Worm (Caenorhabditis elegans) whole organism, L1 larva: ENCODE measurements around the gene fbxa-95.

Source experiments
- aly-2 ChIP-seq: fragments of 150-350 bp; optimal IDR thresholded peaks from 2 replicates; lab custom pipeline; 2014; ENCODE audit warnings: missing biosample characterization, missing genetic modification characterization
- blmp-1 ChIP-seq: fragments of 150-350 bp; optimal IDR thresholded peaks from 2 replicates; lab custom pipeline; 2014; ENCODE audit warnings: missing biosample characterization, missing genetic modification characterization
- ceh-82 ChIP-seq, 3 experiments: fragments of 150-350 bp in 1 of 3; sonication (generic microtip) in 2 of 3; optimal IDR thresholded peaks; 2 replicates each; lab custom pipeline; 2014 to 2017; ENCODE audit warnings: missing biosample characterization in 3 of 3, missing genetic modification characterization in 3 of 3
- ceh-90 ChIP-seq: sonication (generic microtip); optimal IDR thresholded peaks from 2 replicates; lab custom pipeline; 2016; ENCODE audit warnings: missing genetic modification characterization, missing compliant biosample characterization
- ces-1 ChIP-seq: fragments of 150-350 bp; optimal IDR thresholded peaks from 2 replicates; lab custom pipeline; 2014; ENCODE audit warnings: missing biosample characterization, missing genetic modification reagents, missing genetic modification characterization
- dpl-1 ChIP-seq, 3 experiments: fragments of 150-350 bp in 2 of 3; sonication (generic microtip) in 1 of 3; optimal IDR thresholded peaks; 2 replicates each; lab custom pipeline; 2014 to 2017; ENCODE audit warnings: missing biosample characterization in 3 of 3, missing genetic modification characterization in 3 of 3, missing genetic modification reagents in 3 of 3
- efl-1 ChIP-seq, 4 experiments: fragments of 150-350 bp; optimal IDR thresholded peaks in 3 of 4; peaks in 1 of 4; 1 replicate in 1 of 4; 2 replicates in 3 of 4; lab custom pipeline; 2014; ENCODE audit warnings: missing biosample characterization in 2 of 4, missing genetic modification characterization in 2 of 4, missing genetic modification reagents in 2 of 4
- efl-3 ChIP-seq: fragments of 200-800 bp; sonication (Bioruptor generic); optimal IDR thresholded peaks from 2 replicates; lab custom pipeline; 2018; ENCODE audit warnings: mild to moderate bottlenecking, missing genetic modification characterization, missing compliant biosample characterization
- elt-2 ChIP-seq: sonication (generic microtip); optimal IDR thresholded peaks from 2 replicates; lab custom pipeline; 2016; ENCODE audit warnings: missing genetic modification characterization, mild to moderate bottlenecking, inconsistent platforms, missing compliant biosample characterization, missing genetic modification reagents
- elt-3 ChIP-seq, 6 experiments: fragments of 150-350 bp in 1 of 6; sonication (generic microtip); optimal IDR thresholded peaks; 2 replicates each; lab custom pipeline; 2017 to 2018; ENCODE audit warnings: missing biosample characterization in 6 of 6, missing genetic modification characterization in 6 of 6, inconsistent platforms in 1 of 6
- ets-5 ChIP-seq: fragments of 200-800 bp; sonication (Bioruptor generic); IDR thresholded peaks from 2 replicates; pipeline ENCODE4 v1.3.6; 2022; ENCODE audit warnings: missing genetic modification characterization, missing compliant biosample characterization
- fkh-10 ChIP-seq: sonication (generic microtip); optimal IDR thresholded peaks from 2 replicates; lab custom pipeline; 2017; ENCODE audit warnings: missing biosample characterization, missing genetic modification reagents, missing genetic modification characterization
- fkh-4 ChIP-seq: sonication (generic microtip); optimal IDR thresholded peaks from 2 replicates; lab custom pipeline; 2016; ENCODE audit warnings: missing compliant biosample characterization, missing genetic modification characterization, borderline replicate concordance
- grh-1 ChIP-seq: fragments of 200-800 bp; sonication (Bioruptor generic); IDR thresholded peaks from 2 replicates; pipeline ENCODE4 v1.3.6; 2022; ENCODE audit warnings: missing genetic modification reagents, missing genetic modification characterization, missing compliant biosample characterization
- hlh-4 ChIP-seq: sonication (generic microtip); optimal IDR thresholded peaks from 2 replicates; lab custom pipeline; 2016; ENCODE audit warnings: mild to moderate bottlenecking, missing genetic modification characterization, missing compliant biosample characterization
- lin-13 ChIP-seq: fragments of 150-350 bp; optimal IDR thresholded peaks from 2 replicates; lab custom pipeline; 2014; ENCODE audit warnings: missing biosample characterization, missing genetic modification reagents, missing genetic modification characterization
- lin-14 ChIP-seq: fragments of 200-800 bp; sonication (Bioruptor generic); optimal IDR thresholded peaks from 2 replicates; lab custom pipeline; 2018; ENCODE audit warnings: mild to moderate bottlenecking, missing genetic modification characterization, moderate library complexity, missing compliant biosample characterization
- lin-39 ChIP-seq: fragments of 150-350 bp; optimal IDR thresholded peaks from 2 replicates; lab custom pipeline; 2014; ENCODE audit warnings: missing biosample characterization, missing genetic modification reagents, missing genetic modification characterization
- lsy-2 ChIP-seq, 2 experiments: fragments of 150-350 bp; optimal IDR thresholded peaks; 2 replicates each; lab custom pipeline; 2014; ENCODE audit warnings: missing biosample characterization in 2 of 2, missing genetic modification characterization in 2 of 2
- mef-2 ChIP-seq: fragments of 150-350 bp; optimal IDR thresholded peaks from 2 replicates; lab custom pipeline; 2014; ENCODE audit warnings: missing biosample characterization, missing genetic modification characterization
- nhr-11 ChIP-seq: fragments of 150-350 bp; optimal IDR thresholded peaks from 2 replicates; lab custom pipeline; 2014; ENCODE audit warnings: missing biosample characterization, missing genetic modification characterization
- nhr-19 ChIP-seq: fragments of 200-800 bp; sonication (Bioruptor generic); conservative IDR thresholded peaks from 2 replicates; pipeline ENCODE4 v1.3.6; 2022; ENCODE audit warnings: missing genetic modification characterization, missing compliant biosample characterization
- nhr-20 ChIP-seq: sonication (generic microtip); optimal IDR thresholded peaks from 2 replicates; lab custom pipeline; 2016; ENCODE audit warnings: mild to moderate bottlenecking, missing genetic modification characterization, missing compliant biosample characterization
- nhr-237 ChIP-seq: fragments of 150-350 bp; optimal IDR thresholded peaks from 2 replicates; lab custom pipeline; 2014; ENCODE audit warnings: missing biosample characterization, missing genetic modification characterization
- nhr-47 ChIP-seq: sonication (generic microtip); optimal IDR thresholded peaks from 2 replicates; lab custom pipeline; 2016; ENCODE audit warnings: mild to moderate bottlenecking, missing genetic modification characterization, moderate library complexity, missing compliant biosample characterization
- nhr-71 ChIP-seq: sonication (generic microtip); optimal IDR thresholded peaks from 2 replicates; lab custom pipeline; 2016; ENCODE audit warnings: mild to moderate bottlenecking, missing genetic modification characterization, moderate library complexity, missing compliant biosample characterization
- nhr-76 ChIP-seq: sonication (generic microtip); optimal IDR thresholded peaks from 2 replicates; lab custom pipeline; 2017; ENCODE audit warnings: missing biosample characterization, missing genetic modification characterization
- nhr-84 ChIP-seq: sonication (generic microtip); optimal IDR thresholded peaks from 2 replicates; lab custom pipeline; 2017; ENCODE audit warnings: missing biosample characterization, missing genetic modification characterization
- nhr-85 ChIP-seq: sonication (generic microtip); peaks from one replicate; lab custom pipeline; 2016; ENCODE audit warnings: missing genetic modification characterization, inconsistent platforms, missing compliant biosample characterization
- pax-3 ChIP-seq: fragments of 200-800 bp; sonication (Bioruptor generic); optimal IDR thresholded peaks from 2 replicates; lab custom pipeline; 2018; ENCODE audit warnings: mild to moderate bottlenecking, missing genetic modification characterization, moderate library complexity, missing compliant biosample characterization
- rnt-1 ChIP-seq: sonication (generic microtip); optimal IDR thresholded peaks from 2 replicates; lab custom pipeline; 2016; ENCODE audit warnings: mild to moderate bottlenecking, missing genetic modification characterization, moderate library complexity, missing compliant biosample characterization
- skn-1 ChIP-seq: fragments of 150-350 bp; optimal IDR thresholded peaks from 2 replicates; lab custom pipeline; 2014; ENCODE audit warnings: missing biosample characterization, missing genetic modification characterization
- snu-23 ChIP-seq: sonication (generic microtip); optimal IDR thresholded peaks from 2 replicates; lab custom pipeline; 2016; ENCODE audit warnings: missing genetic modification characterization, missing compliant biosample characterization
- sox-4 ChIP-seq: sonication (generic microtip); optimal IDR thresholded peaks from 2 replicates; lab custom pipeline; 2016; ENCODE audit warnings: missing genetic modification characterization, missing compliant biosample characterization
- sptf-1 ChIP-seq: fragments of 150-350 bp; optimal IDR thresholded peaks from 2 replicates; lab custom pipeline; 2014; ENCODE audit warnings: missing biosample characterization, missing genetic modification characterization
- swsn-7 ChIP-seq: sonication (generic microtip); optimal IDR thresholded peaks from 2 replicates; lab custom pipeline; 2016; ENCODE audit warnings: missing genetic modification characterization, missing compliant biosample characterization
- tlp-1 ChIP-seq: fragments of 150-350 bp; optimal IDR thresholded peaks from 2 replicates; lab custom pipeline; 2014; ENCODE audit warnings: missing biosample characterization, missing genetic modification characterization
- unc-30 ChIP-seq: sonication (generic microtip); optimal IDR thresholded peaks from 2 replicates; lab custom pipeline; 2017; ENCODE audit warnings: missing biosample characterization, missing genetic modification characterization
- vab-15 ChIP-seq: sonication (generic microtip); optimal IDR thresholded peaks from 2 replicates; lab custom pipeline; 2017; ENCODE audit warnings: missing genotype, mild to moderate bottlenecking, missing genetic modification characterization, missing compliant biosample characterization
- xbp-1 ChIP-seq: sonication (generic microtip); optimal IDR thresholded peaks from 2 replicates; lab custom pipeline; 2016; ENCODE audit warnings: missing genetic modification characterization, missing compliant biosample characterization
- zip-4 ChIP-seq: fragments of 200-800 bp; sonication (Bioruptor generic); optimal IDR thresholded peaks from 2 replicates; lab custom pipeline; 2018; ENCODE audit warnings: mild to moderate bottlenecking, missing genetic modification characterization, moderate library complexity, missing compliant biosample characterization
- ztf-11 ChIP-seq, 2 experiments: sonication (generic microtip); optimal IDR thresholded peaks; 2 replicates each; lab custom pipeline; 2016 to 2017; ENCODE audit warnings: missing genetic modification characterization in 2 of 2, missing biosample characterization in 1 of 2, missing compliant biosample characterization in 1 of 2

The fbxa-95 gene

ce11 chrV:15610350-15610940 is 39.2 kb downstream of the fbxa-95 start, which contains the start of the genes fbxa-153 and str-12 (continued):
- peak in 1 of 3 experiments; percentile 21 for TF ChIP-seq dpl-1 (GFP tag; optimal IDR thresholded peaks at IDR 0.05; lab: Kevin White, UChicago)
- TF ChIP-seq ztf-11 (tag; optimal IDR thresholded peaks at IDR 0.05; lab: Kevin White, UChicago): no peak
- TF ChIP-seq efl-3 (GFP tag; lab: Kevin White, UChicago): no peak
- peak; percentile 8 for TF ChIP-seq swsn-7 (tag; lab: Kevin White, UChicago)
- no peak for TF ChIP-seq ceh-90 (tag; lab: Kevin White, UChicago)
- TF ChIP-seq efl-1 (optimal IDR thresholded peaks at IDR 0.05; lab: Kevin White, UChicago): peak in 1 of 2 experiments; percentile 1
- peak in 1 of 2 experiments; percentile 32 for TF ChIP-seq efl-1 (GFP tag; optimal IDR thresholded peaks at IDR 0.05 in 1 of 2; lab: Kevin White, UChicago)
- no peak for TF ChIP-seq lsy-2 (tag; optimal IDR thresholded peaks at IDR 0.05; lab: Kevin White, UChicago)
- no peak for TF ChIP-seq elt-3 (tag; optimal IDR thresholded peaks at IDR 0.05; lab: Kevin White, UChicago)
- no peak for TF ChIP-seq snu-23 (GFP tag; lab: Kevin White, UChicago)
- TF ChIP-seq lin-14 (GFP tag; lab: Kevin White, UChicago): no peak
- TF ChIP-seq skn-1 (tag; lab: Kevin White, UChicago): no peak
- no peak for TF ChIP-seq vab-15 (tag; lab: Kevin White, UChicago)
- no peak for TF ChIP-seq mef-2
- no peak for TF ChIP-seq elt-2 (tag; lab: Kevin White, UChicago)
- peak in 1 of 3 experiments; percentile 28 for TF ChIP-seq ceh-82 (tag; optimal IDR thresholded peaks at IDR 0.05; lab: Kevin White, UChicago)
- TF ChIP-seq zip-4: no peak
- no peak for TF ChIP-seq ets-5
- TF ChIP-seq pax-3 (tag; lab: Kevin White, UChicago): no peak
- TF ChIP-seq sptf-1 (tag; lab: Kevin White, UChicago): no peak
- TF ChIP-seq grh-1 (GFP tag; lab: Robert Waterston, UW): no peak
- no peak for TF ChIP-seq lin-39 (tag; lab: Kevin White, UChicago)
- no peak for TF ChIP-seq nhr-19 (GFP tag; lab: Robert Waterston, UW)
- no peak for TF ChIP-seq lin-13
- no peak for TF ChIP-seq nhr-237 (tag; lab: Kevin White, UChicago)
- no peak for TF ChIP-seq fkh-4 (tag; lab: Kevin White, UChicago)
- no peak for TF ChIP-seq unc-30 (tag; lab: Kevin White, UChicago)

- TF ChIP-seq nhr-71 (tag; lab: Kevin White, UChicago) (no peak), ztf-11 (tag; optimal IDR thresholded peaks at IDR 0.05; lab: Kevin White, UChicago) (no peak), fkh-4 (tag; lab: Kevin White, UChicago) (no peak), nhr-20 (tag; lab: Kevin White, UChicago) (no peak), nhr-47 (tag; lab: Kevin White, UChicago) (no peak), ces-1 (GFP tag; lab: Kevin White, UChicago) (no peak), nhr-11 (tag; lab: Kevin White, UChicago) (no peak), blmp-1 (tag; lab: Kevin White, UChicago) (no peak), rnt-1 (no peak), nhr-84 (tag; lab: Kevin White, UChicago) (no peak), skn-1 (tag; lab: Kevin White, UChicago) (no peak), hlh-4 (tag; lab: Kevin White, UChicago) (no peak), nhr-76 (tag; lab: Kevin White, UChicago) (no peak), sox-4 (tag; lab: Kevin White, UChicago) (no peak), tlp-1 (no peak), aly-2 (tag; lab: Kevin White, UChicago) (no peak), ceh-82 (tag; optimal IDR thresholded peaks at IDR 0.05; lab: Kevin White, UChicago) (no peak), xbp-1 (tag; lab: Kevin White, UChicago) (no peak), nhr-85 (tag; lab: Kevin White, UChicago) (no peak), fkh-10 (no peak)
These were observed 41.6 kb downstream of the fbxa-95 start, which contains the start of gene str-263 for ce11 chrV:15612886-15613285. TSS of gene str-263 (plus strand) at chrV:15613186.
